Fruit fly (Drosophila melanogaster): ENCODE data around the gene eRF3.

eRF3 gene

DNA sequence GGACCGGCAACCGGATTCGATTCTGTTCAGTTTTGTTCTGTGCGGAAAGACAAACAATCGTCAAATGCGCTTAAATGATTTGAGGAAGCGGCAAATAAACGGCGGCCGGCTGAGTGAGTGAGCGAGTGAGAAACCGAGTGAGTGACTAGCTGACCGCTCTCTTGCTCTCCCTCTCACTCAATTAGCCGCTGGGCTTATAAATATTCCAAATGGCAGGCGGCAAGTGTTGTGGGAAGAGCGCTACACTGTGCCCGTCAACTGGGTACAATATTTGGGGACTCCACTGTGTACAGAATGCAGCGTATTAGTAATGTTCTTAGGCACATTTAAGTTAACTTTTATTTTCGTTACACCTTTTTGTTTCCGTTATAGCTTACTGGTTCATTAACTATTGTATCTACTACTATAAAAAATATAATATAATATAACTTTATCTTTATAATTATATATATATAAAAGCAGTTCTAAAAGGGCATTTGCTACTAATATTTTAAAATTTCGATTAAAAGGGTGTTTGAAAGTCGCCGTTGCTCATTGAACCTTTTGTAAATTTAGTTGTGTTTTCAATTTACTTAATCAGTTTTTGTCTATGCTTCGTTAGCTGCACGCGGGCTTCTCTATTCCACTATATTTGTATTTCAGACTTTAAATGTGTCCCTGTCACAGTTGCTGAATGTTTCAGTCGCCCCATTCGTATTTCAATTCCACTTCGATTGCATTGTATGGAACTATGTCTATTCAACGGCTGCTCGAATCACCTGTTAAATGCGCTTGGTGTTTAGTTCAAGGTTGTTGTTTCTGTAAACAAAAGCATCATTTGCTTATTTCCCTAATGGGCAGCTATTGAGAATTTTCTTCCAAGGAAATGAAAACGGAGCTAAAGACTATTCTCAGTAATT lies 12.2 kb upstream of the eRF3 start (continued):
- TF ChIP-seq CG2116 (GFP tag; optimal IDR thresholded peaks at IDR 0.05) (no peak), sim (GFP tag; IDR thresholded peaks at IDR 0.05) (no peak), CG6254 (GFP tag; optimal IDR thresholded peaks at IDR 0.05) (no peak), mam (GFP tag; optimal IDR thresholded peaks at IDR 0.05) (no peak), jumu (GFP tag; optimal IDR thresholded peaks at IDR 0.05) (no peak), CG12391 (tag; optimal IDR thresholded peaks at IDR 0.05) (peak; percentile 15), pfk (GFP tag; optimal IDR thresholded peaks at IDR 0.05) (no peak), nom (GFP tag; optimal IDR thresholded peaks at IDR 0.05) (no peak), fru (optimal IDR thresholded peaks at IDR 0.05) (no peak), Fer1 (GFP tag; optimal IDR thresholded peaks at IDR 0.05) (peak; percentile 3), Lim3 (GFP tag; IDR thresholded peaks at IDR 0.05) (no peak), MBD-R2 (GFP tag; IDR thresholded peaks at IDR 0.05) (0 out of 2 replicates have a peak, but pooled peaks have one; percentile 7), Oli (tag; optimal IDR thresholded peaks at IDR 0.05) (peak; percentile 30), kni (GFP tag; optimal IDR thresholded peaks at IDR 0.05) (no peak), CG10979 (tag; optimal IDR thresholded peaks at IDR 0.05) (peak; percentile 8), chinmo (GFP tag; IDR thresholded peaks at IDR 0.05; ENCODE audit: partially characterized antibody) (peak; percentile 87; the same call in 2 of the 4 replicates), nau (GFP tag; optimal IDR thresholded peaks at IDR 0.05) (no peak), crol (GFP tag; IDR thresholded peaks at IDR 0.05) (no peak), Ets65A (GFP tag) (peak; percentile 25), vnd (GFP tag; IDR thresholded peaks at IDR 0.05; ENCODE audit: partially characterized antibody) (no peak), zen2 (GFP tag; IDR thresholded peaks at IDR 0.05; ENCODE audit: partially characterized antibody) (peak; percentile 6; the same call in 1 of the 3 replicates), B-H1 (GFP tag; IDR thresholded peaks at IDR 0.05) (no peak), CG7556 (GFP tag; optimal IDR thresholded peaks at IDR 0.05) (peak; percentile 31), pita (GFP tag; optimal IDR thresholded peaks at IDR 0.05) (no peak), Ptx1 (GFP tag; IDR thresholded peaks at IDR 0.05) (peak; percentile 38; the same call in 1 of the 2 replicates), CG13424 (tag; optimal IDR thresholded peaks at IDR 0.05) (peak; percentile 2), Dll (GFP tag; IDR thresholded peaks at IDR 0.05; ENCODE audit: partially characterized antibody) (0 out of 4 replicates have a peak, but pooled peaks have one; percentile 30), dmrt99B (tag; optimal IDR thresholded peaks at IDR 0.05) (peak; percentile 35), CG1233 (GFP tag; optimal IDR thresholded peaks at IDR 0.05) (no peak), CG17802 (tag; optimal IDR thresholded peaks at IDR 0.05) (no peak), CG11504 (tag; optimal IDR thresholded peaks at IDR 0.05) (peak; percentile 52), Blimp-1 (GFP tag; optimal IDR thresholded peaks at IDR 0.05) (peak; percentile 11)

DNA sequence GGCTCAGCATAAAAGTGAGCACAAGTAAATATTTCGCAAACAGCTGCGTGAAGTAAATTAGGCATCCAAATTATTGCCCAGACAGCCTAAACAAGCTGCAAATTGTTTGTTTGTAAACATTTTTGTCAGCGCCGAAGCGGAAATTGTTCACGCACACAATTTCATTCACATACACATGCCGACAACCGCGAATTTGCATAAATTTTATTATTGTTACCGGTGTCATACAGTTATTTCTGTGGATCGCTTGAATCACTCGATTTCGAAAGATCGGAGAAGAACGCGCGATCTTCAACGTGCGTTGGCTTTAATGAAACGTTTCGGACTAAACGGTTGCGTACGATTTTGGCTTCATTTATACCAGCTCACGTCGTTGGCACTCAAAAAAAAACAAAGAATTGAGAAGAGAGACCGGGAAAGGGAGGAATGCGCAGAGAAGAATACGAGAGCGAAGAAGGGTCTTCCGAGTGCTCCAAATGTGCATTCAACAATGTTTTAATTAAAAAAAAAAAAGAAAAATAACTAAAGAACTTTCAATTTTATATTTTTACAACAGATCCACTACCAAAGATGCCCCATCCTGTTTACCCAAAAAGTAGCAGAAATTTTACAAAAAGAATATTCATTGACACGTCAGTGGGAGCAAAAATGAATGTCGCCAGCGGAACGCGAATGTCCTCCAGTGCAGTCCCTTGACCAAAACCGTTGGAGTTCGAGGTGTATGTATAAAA lies 11.0 kb upstream of the eRF3 start, which contains the start of gene vir-1:
Gene vir-1 (minus strand): TSS at position 334 of the 731 bp plus-strand sequence.
- TF ChIP-seq Eip74EF (GFP tag; optimal IDR thresholded peaks at IDR 0.05) = peak in 1 of 2 experiments; percentile 51
- TF ChIP-seq vvl (GFP tag; IDR thresholded peaks at IDR 0.05) = peak; percentile 76
- TF ChIP-seq CG12236 (GFP tag; optimal IDR thresholded peaks at IDR 0.05) = no peak
- TF ChIP-seq Fer2 (tag; optimal IDR thresholded peaks at IDR 0.05) = no peak
- no peak for TF ChIP-seq HHEX (GFP tag; optimal IDR thresholded peaks at IDR 0.05)
- no peak for TF ChIP-seq CG14667 (GFP tag; IDR thresholded peaks at IDR 0.05)
- no peak for TF ChIP-seq CG2889 (GFP tag; IDR thresholded peaks at IDR 0.05)
- no peak for TF ChIP-seq CG13894 (tag; optimal IDR thresholded peaks at IDR 0.05)
- TF ChIP-seq Trl (optimal IDR thresholded peaks at IDR 0.05) = peak in 1 of 2 experiments; percentile 43
- TF ChIP-seq Trl (GFP tag; optimal IDR thresholded peaks at IDR 0.05) = no peak
- peak; percentile 13 for TF ChIP-seq Deaf1 (tag; optimal IDR thresholded peaks at IDR 0.05)
- TF ChIP-seq CG10147 (GFP tag; optimal IDR thresholded peaks at IDR 0.05) = no peak
- TF ChIP-seq C15 (GFP tag; IDR thresholded peaks at IDR 0.05) = no peak
- TF ChIP-seq Asciz (GFP tag; optimal IDR thresholded peaks at IDR 0.05) = no peak
- no peak for TF ChIP-seq hth (optimal IDR thresholded peaks at IDR 0.05)
- TF ChIP-seq NK7.1 (GFP tag; optimal IDR thresholded peaks at IDR 0.05) = no peak
- TF ChIP-seq Med (GFP tag) = peak; percentile 72

Measured in whole organism, embryonic.